Worm (Caenorhabditis elegans) whole organism, L4 larva: ENCODE data around the gene F47F2.1.

Experiments
- R02D3.7 ChIP-seq: fragments of 150-350 bp; sonication (generic microtip); optimal IDR thresholded peaks from 3 replicates; lab custom pipeline; 2014; ENCODE audit warnings: missing biosample characterization, missing genetic modification characterization
- aly-2 ChIP-seq: sonication (generic microtip); optimal IDR thresholded peaks from 2 replicates; lab custom pipeline; 2018; ENCODE audit warnings: missing biosample characterization, missing genetic modification characterization
- egl-27 ChIP-seq: sonication (generic microtip); optimal IDR thresholded peaks from 3 replicates; lab custom pipeline; 2017; ENCODE audit warnings: missing biosample characterization, missing genetic modification reagents, missing genetic modification characterization
- lin-39 ChIP-seq: fragments of 150-350 bp; optimal IDR thresholded peaks from 2 replicates; lab custom pipeline; 2014; ENCODE audit warnings: missing biosample characterization, missing genetic modification reagents, missing genetic modification characterization
- nhr-237 ChIP-seq: sonication (generic microtip); optimal IDR thresholded peaks from 2 replicates; lab custom pipeline; 2017; ENCODE audit warnings: missing biosample characterization, missing genetic modification characterization
- nhr-25 ChIP-seq: sonication (generic microtip); optimal IDR thresholded peaks from 2 replicates; lab custom pipeline; 2017; ENCODE audit warnings: missing genetic modification characterization, mild to moderate bottlenecking, missing compliant biosample characterization, antibody characterized with exemption, moderate library complexity, borderline replicate concordance; ENCODE audit not compliant: insufficient read depth
- nhr-6 ChIP-seq: fragments of 150-350 bp; optimal IDR thresholded peaks from 2 replicates; lab custom pipeline; 2014; ENCODE audit warnings: missing biosample characterization, missing genetic modification characterization
- pqm-1 ChIP-seq: sonication (generic microtip); optimal IDR thresholded peaks from 2 replicates; lab custom pipeline; 2017; ENCODE audit warnings: missing biosample characterization, missing genetic modification characterization
- snpc-1.2 ChIP-seq: fragments of 200-800 bp; sonication (Bioruptor generic); IDR thresholded peaks from 2 replicates; pipeline ENCODE4 v1.3.6; 2022; ENCODE audit warnings: missing genetic modification reagents, missing genetic modification characterization, missing compliant biosample characterization
- spr-3 ChIP-seq: fragments of 200-800 bp; sonication (Bioruptor generic); optimal IDR thresholded peaks from 2 replicates; lab custom pipeline; 2018; ENCODE audit warnings: mild to moderate bottlenecking, missing genetic modification characterization, missing compliant biosample characterization
- unc-39 ChIP-seq: sonication (generic microtip); optimal IDR thresholded peaks from 2 replicates; lab custom pipeline; 2017; ENCODE audit warnings: missing biosample characterization, missing genetic modification characterization
- zag-1 ChIP-seq: fragments of 150-350 bp; optimal IDR thresholded peaks from 2 replicates; lab custom pipeline; 2014; ENCODE audit warnings: missing biosample characterization, missing genetic modification characterization
- zfp-2 ChIP-seq: sonication (generic microtip); optimal IDR thresholded peaks from 2 replicates; lab custom pipeline; 2016; ENCODE audit warnings: mild to moderate bottlenecking, missing genetic modification characterization, missing compliant biosample characterization
- zfp-3 ChIP-seq: fragments of 200-800 bp; sonication (Bioruptor generic); conservative IDR thresholded peaks from 2 replicates; pipeline ENCODE4 v1.3.6; 2022; ENCODE audit warnings: missing genetic modification reagents, missing genetic modification characterization, missing compliant biosample characterization

DNA sequence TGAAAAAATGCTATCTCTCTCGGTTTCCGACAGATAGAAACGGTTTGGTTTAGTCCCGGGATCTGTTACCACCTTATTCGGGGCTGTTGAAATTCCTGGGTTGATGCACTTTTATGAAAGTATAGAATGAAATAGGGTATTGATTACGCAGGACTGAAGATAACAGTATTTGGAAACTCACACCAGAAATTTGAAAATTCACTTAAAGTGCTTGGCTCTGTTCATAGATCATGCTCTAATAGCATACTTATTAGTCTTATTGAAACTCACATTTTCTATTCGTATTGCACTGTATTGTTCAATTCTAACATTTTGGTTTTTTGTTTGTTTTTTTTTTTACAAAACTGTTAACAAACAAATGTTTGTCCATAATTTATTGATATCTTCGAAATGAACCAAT, 12.1 kb upstream of the F47F2.1 start:
- TF ChIP-seq spr-3, result no peak
- TF ChIP-seq zag-1 (tag; lab: Kevin White, UChicago), result no peak
- no peak for TF ChIP-seq nhr-25 (tag; lab: Kevin White, UChicago)
- TF ChIP-seq lin-39 (tag; lab: Kevin White, UChicago), result no peak
- TF ChIP-seq nhr-237 (tag; lab: Kevin White, UChicago), result no peak
- no peak for TF ChIP-seq R02D3.7 (tag; lab: Kevin White, UChicago)
- no peak for TF ChIP-seq unc-39 (tag; lab: Kevin White, UChicago)
- TF ChIP-seq nhr-6 (tag; lab: Kevin White, UChicago), result no peak
- no peak for TF ChIP-seq snpc-1.2 (GFP tag; lab: Robert Waterston, UW)
- no peak for TF ChIP-seq egl-27
- TF ChIP-seq pqm-1 (tag; lab: Kevin White, UChicago), result no peak
- TF ChIP-seq zfp-3, result no peak
- no peak for TF ChIP-seq aly-2 (tag; lab: Kevin White, UChicago)
- TF ChIP-seq zfp-2 (tag; lab: Kevin White, UChicago), result no peak
